Worm (Caenorhabditis elegans) whole organism, L1 larva: ENCODE data around the gene C27B7.9.

Experiments used
- C34B4.2 ChIP-seq: sonication (generic microtip); optimal IDR thresholded peaks from 2 replicates; lab custom pipeline; 2017; ENCODE audit warnings: mild to moderate bottlenecking, missing genetic modification characterization, missing compliant biosample characterization
- alr-1 ChIP-seq: fragments of 200-800 bp; sonication (Bioruptor generic); optimal IDR thresholded peaks from 2 replicates; lab custom pipeline; 2018; ENCODE audit warnings: borderline replicate concordance, mild to moderate bottlenecking, missing genetic modification characterization, missing compliant biosample characterization
- ama-1 ChIP-seq: fragments of 150-350 bp; optimal IDR thresholded peaks from 2 replicates; lab custom pipeline; 2014
- blmp-1 ChIP-seq: fragments of 150-350 bp; optimal IDR thresholded peaks from 2 replicates; lab custom pipeline; 2014; ENCODE audit warnings: missing biosample characterization, missing genetic modification characterization
- ceh-8 ChIP-seq: fragments of 200-800 bp; sonication (Bioruptor generic); optimal IDR thresholded peaks from 2 replicates; lab custom pipeline; 2018; ENCODE audit warnings: mild to moderate bottlenecking, missing genetic modification characterization, moderate library complexity, missing compliant biosample characterization
- ceh-82 ChIP-seq, 3 experiments: fragments of 150-350 bp in 1 of 3; sonication (generic microtip) in 2 of 3; optimal IDR thresholded peaks; 2 replicates each; lab custom pipeline; 2014 to 2017; ENCODE audit warnings: missing biosample characterization in 3 of 3, missing genetic modification characterization in 3 of 3
- ceh-88 ChIP-seq: fragments of 200-800 bp; sonication (Bioruptor generic); IDR thresholded peaks from 2 replicates; pipeline ENCODE4 v1.3.6; 2022; ENCODE audit warnings: missing genetic modification characterization, missing compliant biosample characterization
- ceh-90 ChIP-seq: sonication (generic microtip); optimal IDR thresholded peaks from 2 replicates; lab custom pipeline; 2016; ENCODE audit warnings: missing genetic modification characterization, missing compliant biosample characterization
- ces-1 ChIP-seq: fragments of 150-350 bp; optimal IDR thresholded peaks from 2 replicates; lab custom pipeline; 2014; ENCODE audit warnings: missing biosample characterization, missing genetic modification reagents, missing genetic modification characterization
- dpl-1 ChIP-seq, 3 experiments: fragments of 150-350 bp in 2 of 3; sonication (generic microtip) in 1 of 3; optimal IDR thresholded peaks; 2 replicates each; lab custom pipeline; 2014 to 2017; ENCODE audit warnings: missing biosample characterization in 3 of 3, missing genetic modification characterization in 3 of 3, missing genetic modification reagents in 3 of 3
- dsc-1 ChIP-seq: sonication (generic microtip); optimal IDR thresholded peaks from 2 replicates; lab custom pipeline; 2016; ENCODE audit warnings: mild to moderate bottlenecking, missing genetic modification characterization, missing compliant biosample characterization
- efl-1 ChIP-seq, 4 experiments: fragments of 150-350 bp; optimal IDR thresholded peaks in 3 of 4; peaks in 1 of 4; 1 replicate in 1 of 4; 2 replicates in 3 of 4; lab custom pipeline; 2014; ENCODE audit warnings: missing biosample characterization in 2 of 4, missing genetic modification characterization in 2 of 4, missing genetic modification reagents in 2 of 4
- egl-27 ChIP-seq, 2 experiments: fragments of 150-350 bp in 1 of 2; sonication (generic microtip); optimal IDR thresholded peaks; 3 replicates each; lab custom pipeline; 2017 to 2018; ENCODE audit warnings: missing biosample characterization in 2 of 2, missing genetic modification characterization in 2 of 2, missing genetic modification reagents in 2 of 2
- elt-3 ChIP-seq, 6 experiments: fragments of 150-350 bp in 1 of 6; sonication (generic microtip); optimal IDR thresholded peaks; 2 replicates each; lab custom pipeline; 2017 to 2018; ENCODE audit warnings: missing biosample characterization in 6 of 6, missing genetic modification characterization in 6 of 6, inconsistent platforms in 1 of 6
- ets-5 ChIP-seq: fragments of 200-800 bp; sonication (Bioruptor generic); IDR thresholded peaks from 2 replicates; pipeline ENCODE4 v1.3.6; 2022; ENCODE audit warnings: missing genetic modification characterization, missing compliant biosample characterization
- fkh-10 ChIP-seq: sonication (generic microtip); optimal IDR thresholded peaks from 2 replicates; lab custom pipeline; 2017; ENCODE audit warnings: missing biosample characterization, missing genetic modification reagents, missing genetic modification characterization
- fkh-8 ChIP-seq: sonication (generic microtip); optimal IDR thresholded peaks from 2 replicates; lab custom pipeline; 2016; ENCODE audit warnings: mild to moderate bottlenecking, missing genetic modification characterization, missing compliant biosample characterization
- grh-1 ChIP-seq: fragments of 200-800 bp; sonication (Bioruptor generic); IDR thresholded peaks from 2 replicates; pipeline ENCODE4 v1.3.6; 2022; ENCODE audit warnings: missing genetic modification reagents, missing genetic modification characterization, missing compliant biosample characterization
- hlh-17 ChIP-seq: fragments of 200-800 bp; sonication (Bioruptor generic); optimal IDR thresholded peaks from 2 replicates; lab custom pipeline; 2018; ENCODE audit warnings: missing genetic modification characterization, mild to moderate bottlenecking, missing compliant biosample characterization, moderate library complexity, borderline replicate concordance
- hpl-2 ChIP-seq: fragments of 150-350 bp; optimal IDR thresholded peaks from 2 replicates; lab custom pipeline; 2014; ENCODE audit warnings: missing biosample characterization, missing genetic modification reagents, missing genetic modification characterization
- isw-1 ChIP-seq: fragments of 200-800 bp; sonication (Bioruptor generic); IDR thresholded peaks from 2 replicates; pipeline ENCODE4 v1.3.6; 2022; ENCODE audit warnings: missing genetic modification characterization, missing compliant biosample characterization
- jun-1 ChIP-seq: fragments of 150-350 bp; optimal IDR thresholded peaks from 2 replicates; lab custom pipeline; 2014; ENCODE audit warnings: missing biosample characterization, missing genetic modification reagents, missing genetic modification characterization
- lin-13 ChIP-seq: fragments of 150-350 bp; optimal IDR thresholded peaks from 2 replicates; lab custom pipeline; 2014; ENCODE audit warnings: missing biosample characterization, missing genetic modification reagents, missing genetic modification characterization
- lin-14 ChIP-seq: fragments of 200-800 bp; sonication (Bioruptor generic); optimal IDR thresholded peaks from 2 replicates; lab custom pipeline; 2018; ENCODE audit warnings: mild to moderate bottlenecking, missing genetic modification characterization, moderate library complexity, missing compliant biosample characterization
- lin-39 ChIP-seq: fragments of 150-350 bp; optimal IDR thresholded peaks from 2 replicates; lab custom pipeline; 2014; ENCODE audit warnings: missing biosample characterization, missing genetic modification reagents, missing genetic modification characterization
- lsy-2 ChIP-seq, 2 experiments: fragments of 150-350 bp; optimal IDR thresholded peaks; 2 replicates each; lab custom pipeline; 2014; ENCODE audit warnings: missing biosample characterization in 2 of 2, missing genetic modification characterization in 2 of 2
- mab-9 ChIP-seq: fragments of 200-800 bp; sonication (Bioruptor generic); IDR thresholded peaks from 2 replicates; pipeline ENCODE4 v1.3.6; 2022; ENCODE audit warnings: missing genetic modification reagents, missing genetic modification characterization, missing compliant biosample characterization
- mdl-1 ChIP-seq, 2 experiments: fragments of 150-350 bp; optimal IDR thresholded peaks; 2 replicates each; lab custom pipeline; 2014 to 2017; ENCODE audit warnings: missing biosample characterization in 2 of 2, missing genetic modification characterization in 2 of 2, inconsistent platforms in 1 of 2
- mep-1 ChIP-seq: fragments of 150-350 bp; optimal IDR thresholded peaks from 2 replicates; lab custom pipeline; 2014; ENCODE audit warnings: missing biosample characterization, missing genetic modification characterization
- nhr-237 ChIP-seq: fragments of 150-350 bp; optimal IDR thresholded peaks from 2 replicates; lab custom pipeline; 2014; ENCODE audit warnings: missing biosample characterization, missing genetic modification characterization
- nhr-28 ChIP-seq: fragments of 150-350 bp; optimal IDR thresholded peaks from 2 replicates; lab custom pipeline; 2014; ENCODE audit warnings: missing biosample characterization, missing genetic modification characterization
- nhr-47 ChIP-seq: sonication (generic microtip); optimal IDR thresholded peaks from 2 replicates; lab custom pipeline; 2016; ENCODE audit warnings: mild to moderate bottlenecking, missing genetic modification characterization, moderate library complexity, missing compliant biosample characterization
- nhr-71 ChIP-seq: sonication (generic microtip); optimal IDR thresholded peaks from 2 replicates; lab custom pipeline; 2016; ENCODE audit warnings: mild to moderate bottlenecking, missing genetic modification characterization, moderate library complexity, missing compliant biosample characterization
- nhr-76 ChIP-seq: sonication (generic microtip); optimal IDR thresholded peaks from 2 replicates; lab custom pipeline; 2017; ENCODE audit warnings: missing biosample characterization, missing genetic modification characterization
- nhr-90 ChIP-seq: sonication (generic microtip); optimal IDR thresholded peaks from 2 replicates; lab custom pipeline; 2016; ENCODE audit warnings: mild to moderate bottlenecking, missing genetic modification characterization, missing compliant biosample characterization; ENCODE audit not compliant: poor library complexity
- pqm-1 ChIP-seq: sonication (generic microtip); optimal IDR thresholded peaks from 3 replicates; lab custom pipeline; 2017; ENCODE audit warnings: missing biosample characterization, missing genetic modification characterization
- snu-23 ChIP-seq: sonication (generic microtip); optimal IDR thresholded peaks from 2 replicates; lab custom pipeline; 2016; ENCODE audit warnings: missing genetic modification characterization, missing compliant biosample characterization
- sox-4 ChIP-seq: sonication (generic microtip); optimal IDR thresholded peaks from 2 replicates; lab custom pipeline; 2016; ENCODE audit warnings: missing genetic modification characterization, missing compliant biosample characterization
- sup-37 ChIP-seq: fragments of 200-800 bp; sonication (Bioruptor generic); optimal IDR thresholded peaks from 2 replicates; lab custom pipeline; 2018; ENCODE audit warnings: mild to moderate bottlenecking, missing genetic modification characterization, missing compliant biosample characterization
- swsn-7 ChIP-seq: sonication (generic microtip); optimal IDR thresholded peaks from 2 replicates; lab custom pipeline; 2016; ENCODE audit warnings: missing genetic modification characterization, missing compliant biosample characterization
- unc-62 ChIP-seq: fragments of 150-350 bp; optimal IDR thresholded peaks from 2 replicates; lab custom pipeline; 2014; ENCODE audit warnings: missing biosample characterization, missing genetic modification reagents, missing genetic modification characterization
- zip-4 ChIP-seq: fragments of 200-800 bp; sonication (Bioruptor generic); optimal IDR thresholded peaks from 2 replicates; lab custom pipeline; 2018; ENCODE audit warnings: mild to moderate bottlenecking, missing genetic modification characterization, moderate library complexity, missing compliant biosample characterization

The C27B7.9 gene

ce11 chrIV:8947146-8947545, 31.2 kb upstream of the C27B7.9 start (continued):
- TF ChIP-seq lin-39 (peak; percentile 67), blmp-1 (tag; lab: Kevin White, UChicago) (no peak), nhr-76 (tag; lab: Kevin White, UChicago) (no peak), pqm-1 (tag; lab: Kevin White, UChicago) (no peak), sup-37 (peak; percentile 24), elt-3 (tag; optimal IDR thresholded peaks at IDR 0.05; lab: Kevin White, UChicago) (no peak), nhr-47 (peak; percentile 69), lin-13 (GFP tag; lab: Kevin White, UChicago) (no peak), ceh-90 (tag; lab: Kevin White, UChicago) (no peak), hpl-2 (no peak), lsy-2 (tag; optimal IDR thresholded peaks at IDR 0.05; lab: Kevin White, UChicago) (peak; percentile 31 to 62), zip-4 (GFP tag; lab: Kevin White, UChicago) (no peak), mep-1 (tag; lab: Kevin White, UChicago) (peak; percentile 47), mab-9 (GFP tag; lab: Robert Waterston, UW) (no peak), mdl-1 (tag; optimal IDR thresholded peaks at IDR 0.05; lab: Kevin White, UChicago) (peak in 1 of 2 experiments; percentile 52), ama-1 (lab: Kevin White, UChicago) (no peak), alr-1 (tag; lab: Kevin White, UChicago) (no peak), fkh-8 (tag; lab: Kevin White, UChicago) (peak; percentile 73), grh-1 (GFP tag; lab: Robert Waterston, UW) (no peak), hlh-17 (no peak), efl-1 (optimal IDR thresholded peaks at IDR 0.05; lab: Kevin White, UChicago) (peak in 1 of 2 experiments; percentile 33), efl-1 (GFP tag; optimal IDR thresholded peaks at IDR 0.05 in 1 of 2; lab: Kevin White, UChicago) (peak; percentile 17 to 32), C34B4.2 (tag; lab: Kevin White, UChicago) (no peak), snu-23 (GFP tag; lab: Kevin White, UChicago) (peak; percentile 52), lin-14 (peak; percentile 94), swsn-7 (peak; percentile 42), isw-1 (GFP tag; lab: Robert Waterston, UW) (peak; percentile 20; the same call in 1 of the 2 replicates), ceh-8 (GFP tag; lab: Kevin White, UChicago) (peak; percentile 86)
- TF ChIP-seq, all 84 proteins: peak for 28

ce11 chrIV:8943430-8943829, 27.5 kb upstream of the C27B7.9 start:
- TF ChIP-seq lin-14 (peak; percentile 45), fkh-10 (peak; percentile 17), unc-62 (no peak), zip-4 (GFP tag; lab: Kevin White, UChicago) (no peak), ces-1 (GFP tag; lab: Kevin White, UChicago) (no peak), dsc-1 (tag; lab: Kevin White, UChicago) (no peak)

- TF ChIP-seq dpl-1 (GFP tag; optimal IDR thresholded peaks at IDR 0.05; lab: Kevin White, UChicago) (no peak), lin-13 (GFP tag; lab: Kevin White, UChicago) (no peak), mab-9 (GFP tag; lab: Robert Waterston, UW) (no peak), ceh-82 (tag; optimal IDR thresholded peaks at IDR 0.05; lab: Kevin White, UChicago) (no peak), nhr-237 (tag; lab: Kevin White, UChicago) (no peak), elt-3 (tag; optimal IDR thresholded peaks at IDR 0.05; lab: Kevin White, UChicago) (no peak), dsc-1 (tag; lab: Kevin White, UChicago) (no peak), snu-23 (GFP tag; lab: Kevin White, UChicago) (no peak), ceh-88 (no peak), nhr-90 (no peak), sox-4 (tag; lab: Kevin White, UChicago) (no peak), jun-1 (no peak), nhr-28 (no peak), ets-5 (GFP tag; lab: Robert Waterston, UW) (no peak), nhr-71 (no peak), swsn-7 (no peak), egl-27 (tag; optimal IDR thresholded peaks at IDR 0.05; lab: Kevin White, UChicago) (no peak)
Observed at ce11 chrIV:8933575-8933974, 17.7 kb upstream of the C27B7.9 start, which contains the start of gene D1046.4. D1046.4 (plus strand) TSS chrIV:8933875.
